Worm (Caenorhabditis elegans): ENCODE measurements around the gene W07G4.5.

W07G4.5 gene

DNA sequence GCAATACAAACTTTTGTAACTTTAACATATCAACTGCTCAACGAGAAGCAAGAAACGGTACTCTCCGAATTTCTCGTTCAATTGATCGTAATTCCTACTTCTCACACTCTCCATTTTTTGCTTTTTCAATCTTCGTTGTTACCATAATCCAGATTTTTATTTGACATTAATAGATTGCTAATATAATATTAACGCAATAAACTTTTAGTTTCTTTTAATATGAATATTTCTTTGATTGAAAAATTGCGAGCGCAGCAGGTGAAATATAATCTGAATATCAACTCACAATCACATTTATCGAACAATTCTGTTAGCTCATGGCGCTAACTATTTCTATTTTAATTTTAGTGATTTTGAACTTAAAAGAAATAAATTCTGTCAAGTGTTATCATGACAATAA lies 44.6 kb downstream of the W07G4.5 start, which contains the start of gene lurp-4:
lurp-4 (plus strand) TSS at position 301 of the 400 bp plus-strand sequence.
- no peak for TF ChIP-seq unc-62 (GFP tag; optimal IDR thresholded peaks at IDR 0.05)

DNA sequence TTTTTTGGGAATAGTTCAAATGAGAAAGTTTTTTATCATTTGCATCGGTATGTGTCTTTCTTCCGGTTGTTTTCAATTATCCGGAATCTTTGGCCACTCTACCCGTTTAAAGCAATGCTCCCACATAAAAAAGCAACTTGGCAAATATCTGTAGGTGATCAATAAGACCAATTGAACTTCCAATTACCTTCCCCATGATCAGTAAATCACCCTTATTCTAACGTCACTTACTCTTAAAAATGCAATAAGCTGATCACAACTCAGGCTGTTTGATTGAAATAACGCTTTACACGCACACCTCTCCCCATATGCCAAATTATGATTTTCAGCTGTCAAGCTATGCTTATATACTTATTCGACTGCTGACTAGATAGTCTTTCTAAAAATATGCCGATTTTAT lies 47.9 kb downstream of the W07G4.5 start, which contains the start of gene C34B4.5:
C34B4.5 (plus strand) TSS at position 301 of the 400 bp plus-strand sequence.
- TF ChIP-seq unc-62 (GFP tag; optimal IDR thresholded peaks at IDR 0.05): no peak
